Fruit fly (Drosophila melanogaster): ENCODE measurements around the gene CG42570.

The CG42570 gene

DNA sequence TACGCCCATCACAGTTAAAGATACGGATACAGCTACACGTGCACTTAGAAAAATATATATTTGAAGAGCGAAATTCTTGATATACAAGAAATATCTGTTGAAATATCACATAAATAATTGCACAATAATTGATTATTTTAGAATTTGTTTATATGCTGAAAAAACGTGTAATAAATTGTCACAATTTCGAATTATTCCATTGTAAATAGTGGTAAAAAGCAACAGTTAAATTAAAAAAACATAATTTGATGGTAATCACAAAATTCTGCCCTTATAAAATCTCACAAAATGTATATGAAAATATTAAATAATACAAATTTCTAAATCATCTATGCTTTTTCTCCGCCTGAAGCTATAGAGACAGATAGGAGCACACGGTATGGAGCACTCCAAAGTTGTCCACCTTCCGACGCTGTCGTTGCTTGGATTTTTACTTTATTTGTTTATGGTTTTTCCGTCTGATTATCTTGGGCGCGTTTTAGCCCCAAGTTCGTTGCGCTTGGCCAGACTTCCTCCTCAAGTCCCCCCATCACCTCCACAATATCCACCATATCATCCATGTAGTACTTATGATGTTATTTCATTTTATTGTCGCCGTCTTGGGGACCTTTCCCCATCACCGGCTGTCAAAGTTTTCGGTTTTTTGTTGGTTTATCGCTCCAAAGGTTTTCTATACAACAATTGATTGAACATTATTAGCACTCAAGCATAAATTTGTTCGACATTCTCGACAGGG, 13.2 kb upstream of the CG42570 start (continued):
- no peak for TF ChIP-seq Jarid2 (GFP tag; optimal IDR thresholded peaks at IDR 0.05)
- TF ChIP-seq CG15011 (GFP tag; optimal IDR thresholded peaks at IDR 0.05), result peak; percentile 46
- TF ChIP-seq CG17186 (GFP tag; optimal IDR thresholded peaks at IDR 0.05), result no peak
- peak; percentile 3 for TF ChIP-seq CG8359 (GFP tag; optimal IDR thresholded peaks at IDR 0.05; ENCODE audit: borderline replicate concordance)
- TF ChIP-seq ken (GFP tag; IDR thresholded peaks at IDR 0.05), result no peak
- peak; percentile 41 for TF ChIP-seq odd (GFP tag; optimal IDR thresholded peaks at IDR 0.05)
- TF ChIP-seq grn (GFP tag; optimal IDR thresholded peaks at IDR 0.05), result peak; percentile 54
- peak in 1 of 2 experiments; percentile 38 for TF ChIP-seq Hr78 (GFP tag; optimal IDR thresholded peaks at IDR 0.05)
- no peak for TF ChIP-seq Nf-YC (tag; optimal IDR thresholded peaks at IDR 0.05)
- TF ChIP-seq mirr (GFP tag; optimal IDR thresholded peaks at IDR 0.05), result peak; percentile 13
- TF ChIP-seq CG18476 (GFP tag; optimal IDR thresholded peaks at IDR 0.05), result peak; percentile 39
- TF ChIP-seq CG4328 (GFP tag; optimal IDR thresholded peaks at IDR 0.05), result peak; percentile 24
- TF ChIP-seq Meics (GFP tag; optimal IDR thresholded peaks at IDR 0.05), result peak; percentile 11
- peak; percentile 55 for TF ChIP-seq Xbp1 (GFP tag; optimal IDR thresholded peaks at IDR 0.05)
- TF ChIP-seq CG3726 (GFP tag; IDR thresholded peaks at IDR 0.05), result no peak
- TF ChIP-seq CG31224 (GFP tag; IDR thresholded peaks at IDR 0.05), result no peak
- TF ChIP-seq CG10431 (GFP tag; optimal IDR thresholded peaks at IDR 0.05), result peak; percentile 56
- TF ChIP-seq CG11723 (GFP tag; optimal IDR thresholded peaks at IDR 0.05), result peak; percentile 13
- TF ChIP-seq Nf-YB (GFP tag; optimal IDR thresholded peaks at IDR 0.05), result peak; percentile 56
- no peak for TF ChIP-seq Fer3 (tag; optimal IDR thresholded peaks at IDR 0.05)
- TF ChIP-seq kni (GFP tag; optimal IDR thresholded peaks at IDR 0.05), result no peak
- no peak for TF ChIP-seq CG10321 (GFP tag; IDR thresholded peaks at IDR 0.05)
- TF ChIP-seq CG8388 (GFP tag; optimal IDR thresholded peaks at IDR 0.05), result peak; percentile 57
- peak; percentile 81 for TF ChIP-seq gem (tag; optimal IDR thresholded peaks at IDR 0.05)
- TF ChIP-seq Bteb2 (GFP tag; optimal IDR thresholded peaks at IDR 0.05), result no peak
- TF ChIP-seq h (optimal IDR thresholded peaks at IDR 0.05), result no peak
- peak; percentile 31 for TF ChIP-seq CG6254 (GFP tag; optimal IDR thresholded peaks at IDR 0.05)
- peak; percentile 55 for TF ChIP-seq CG12104 (GFP tag; optimal IDR thresholded peaks at IDR 0.05)
- peak; percentile 69 for TF ChIP-seq CG18619 (GFP tag; optimal IDR thresholded peaks at IDR 0.05)
- TF ChIP-seq CG1602 (GFP tag; optimal IDR thresholded peaks at IDR 0.05), result peak; percentile 54
- TF ChIP-seq CoRest (tag; optimal IDR thresholded peaks at IDR 0.05), result peak; percentile 82
- no peak for TF ChIP-seq CG1647 (GFP tag; optimal IDR thresholded peaks at IDR 0.05)
- peak; percentile 34 for TF ChIP-seq Deaf1 (tag; optimal IDR thresholded peaks at IDR 0.05)
- TF ChIP-seq CG10366 (GFP tag; IDR thresholded peaks at IDR 0.05), result peak; percentile 20; the same call in 1 of the 2 replicates
- peak; percentile 74 for TF ChIP-seq CG17829 (tag; optimal IDR thresholded peaks at IDR 0.05)
- peak; percentile 69 for TF ChIP-seq az2 (GFP tag; optimal IDR thresholded peaks at IDR 0.05)
- TF ChIP-seq klu (GFP tag; IDR thresholded peaks at IDR 0.05), result 0 out of 2 replicates have a peak, but pooled peaks have one; percentile 32
- TF ChIP-seq row (GFP tag; IDR thresholded peaks at IDR 0.05), result peak; percentile 74
- peak; percentile 74; the same call in 1 of the 3 replicates for TF ChIP-seq CG2199 (GFP tag; IDR thresholded peaks at IDR 0.05)
- TF ChIP-seq Usf (GFP tag; optimal IDR thresholded peaks at IDR 0.05), result peak; percentile 2
- peak; percentile 12 for TF ChIP-seq Sry-β (GFP tag; optimal IDR thresholded peaks at IDR 0.05)
- peak; percentile 7 for TF ChIP-seq sd (tag; optimal IDR thresholded peaks at IDR 0.05)
- peak; percentile 45 for TF ChIP-seq CG9437 (GFP tag; optimal IDR thresholded peaks at IDR 0.05)
- no peak for TF ChIP-seq CG7372 (GFP tag; IDR thresholded peaks at IDR 0.05)
- peak; percentile 35 for TF ChIP-seq CG16815 (GFP tag; optimal IDR thresholded peaks at IDR 0.05)
